Fruit fly (Drosophila melanogaster): ENCODE results near the gene CG2901.

DNA sequence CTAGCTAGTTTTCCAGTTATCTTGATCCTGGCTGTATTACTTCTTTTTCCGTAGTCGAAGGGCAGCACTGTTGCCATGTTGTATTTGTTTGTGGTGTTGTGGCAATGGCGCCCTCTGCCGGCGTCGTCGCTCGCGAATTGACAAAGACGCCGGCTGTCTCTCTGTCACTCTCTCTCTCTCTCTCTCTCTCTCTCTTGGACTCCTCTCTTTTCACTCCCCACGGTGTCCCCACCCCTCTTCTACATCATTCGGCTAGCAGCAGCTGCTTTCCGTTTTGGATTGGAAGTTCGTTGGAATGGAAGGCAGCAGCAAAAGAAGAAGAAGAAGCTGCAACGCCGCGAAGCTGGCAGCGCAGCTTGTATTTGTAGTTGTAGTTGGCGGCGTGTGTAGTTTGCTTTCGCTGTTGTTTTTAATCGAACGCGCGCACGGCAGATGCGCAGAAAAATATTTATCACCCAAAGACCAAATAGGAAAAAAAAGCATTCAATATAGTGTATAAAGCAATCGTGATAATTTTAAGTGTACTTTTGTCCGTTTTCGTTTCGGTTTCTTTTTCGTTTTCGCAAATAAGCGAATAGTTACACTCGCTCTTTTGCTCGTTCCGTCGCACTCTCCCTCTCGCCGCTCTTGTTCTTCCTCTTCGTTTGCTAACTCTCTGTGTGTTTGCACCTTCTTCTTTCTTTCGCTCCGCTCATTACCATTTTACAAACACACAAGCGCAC, 48.1 kb upstream of the CG2901 start:
- TF ChIP-seq psq (optimal IDR thresholded peaks at IDR 0.05) = no peak
- no peak for TF ChIP-seq pan (optimal IDR thresholded peaks at IDR 0.05)
- no peak for TF ChIP-seq EcR (GFP tag; optimal IDR thresholded peaks at IDR 0.05)
- TF ChIP-seq usp (GFP tag; optimal IDR thresholded peaks at IDR 0.05) = no peak
- peak; percentile 74 for TF ChIP-seq Dll (optimal IDR thresholded peaks at IDR 0.05)

Data from whole organism.